Fruit fly (Drosophila melanogaster) whole organism, wandering third instar larva: Measurements from ENCODE around the gene mge.

Source experiments
- Abd-B ChIP-seq: fragments of >200 bp; optimal IDR thresholded peaks from 2 replicates; lab custom pipeline; 2017; ENCODE audit warnings: missing biosample characterization, missing genetic modification characterization
- CG32264 ChIP-seq: fragments of 200-800 bp; sonication (Bioruptor generic); optimal IDR thresholded peaks from 2 replicates; lab custom pipeline; 2016; ENCODE audit warnings: missing biosample characterization, missing genetic modification characterization
- CG9705 ChIP-seq: fragments of 200-800 bp; sonication (Bioruptor generic); optimal IDR thresholded peaks from 2 replicates; lab custom pipeline; 2018; ENCODE audit warnings: missing biosample characterization, mild to moderate bottlenecking, missing genetic modification characterization
- CrebA ChIP-seq: fragments of 200-800 bp; sonication (Bioruptor generic); optimal IDR thresholded peaks from 2 replicates; lab custom pipeline; 2016; ENCODE audit warnings: missing biosample characterization, mild to moderate bottlenecking, missing genetic modification characterization, borderline replicate concordance
- Dfd ChIP-seq: fragments of >200 bp; optimal IDR thresholded peaks from 2 replicates; lab custom pipeline; 2017; ENCODE audit warnings: missing biosample characterization, missing genetic modification characterization
- Dif ChIP-seq: fragments of 200-275, 200-300 bp; sonication (Bioruptor generic); optimal IDR thresholded peaks from 2 replicates; lab custom pipeline; 2018; ENCODE audit warnings: missing biosample characterization, missing genetic modification characterization; ENCODE audit not compliant: partially characterized antibody
- GATAd ChIP-seq: sonication (Bioruptor generic); optimal IDR thresholded peaks from 2 replicates; lab custom pipeline; 2016; ENCODE audit warnings: missing biosample characterization, missing genetic modification characterization
- HLH106 ChIP-seq: fragments of 200-800 bp; optimal IDR thresholded peaks from 3 replicates; lab custom pipeline; 2019; ENCODE audit warnings: missing biosample characterization, mild to moderate bottlenecking, missing genetic modification characterization, moderate library complexity
- Hnf4 ChIP-seq: fragments of 200-800 bp; sonication (Bioruptor generic); optimal IDR thresholded peaks from 2 replicates; lab custom pipeline; 2016; ENCODE audit warnings: missing biosample characterization, mild to moderate bottlenecking, missing genetic modification characterization
- Hr78 ChIP-seq: fragments of >200 bp; optimal IDR thresholded peaks from 2 replicates; lab custom pipeline; 2017; ENCODE audit warnings: missing biosample characterization, missing genetic modification characterization
- Hr83 ChIP-seq: fragments of 200-300 bp; sonication (Bioruptor generic); optimal IDR thresholded peaks from 2 replicates; lab custom pipeline; 2016; ENCODE audit warnings: missing biosample characterization, mild to moderate bottlenecking, missing genetic modification characterization, moderate library complexity; ENCODE audit not compliant: poor library complexity, severe bottlenecking
- Jra ChIP-seq: sonication (Bioruptor generic); optimal IDR thresholded peaks from 2 replicates; lab custom pipeline; 2016; ENCODE audit warnings: missing biosample characterization, missing genetic modification characterization
- Mio ChIP-seq: sonication (Bioruptor generic); optimal IDR thresholded peaks from 2 replicates; lab custom pipeline; 2016; ENCODE audit warnings: missing biosample characterization, missing genetic modification characterization
- Myc ChIP-seq: fragments of >200 bp; optimal IDR thresholded peaks from 2 replicates; lab custom pipeline; 2017
- N ChIP-seq: fragments of >200 bp; optimal IDR thresholded peaks from 2 replicates; lab custom pipeline; 2018; ENCODE audit warnings: missing biosample characterization, missing external identifiers, missing genetic modification characterization
- OdsH ChIP-seq: fragments of 200-800 bp; sonication (Bioruptor generic); optimal IDR thresholded peaks from 2 replicates; lab custom pipeline; 2016; ENCODE audit warnings: missing biosample characterization, mild to moderate bottlenecking, missing genetic modification characterization
- Rel ChIP-seq, 2 experiments: fragments of 200-800 bp; sonication (Bioruptor generic) in 1 of 2; optimal IDR thresholded peaks; 2 replicates in 1 of 2; 3 replicates in 1 of 2; lab custom pipeline; 2016 to 2019; ENCODE audit warnings: mild to moderate bottlenecking in 2 of 2, missing biosample characterization in 2 of 2, missing genetic modification characterization in 2 of 2, moderate library complexity in 1 of 2
- Sp1 ChIP-seq: fragments of 200-800 bp; sonication (Bioruptor generic); optimal IDR thresholded peaks from 3 replicates; lab custom pipeline; 2019; ENCODE audit warnings: missing biosample characterization, mild to moderate bottlenecking, missing genetic modification characterization, moderate library complexity
- Vsx2 ChIP-seq: fragments of 200-300, 225-300 bp; sonication (Bioruptor generic); optimal IDR thresholded peaks from 2 replicates; lab custom pipeline; 2018; ENCODE audit warnings: missing biosample characterization, missing genetic modification characterization; ENCODE audit not compliant: partially characterized antibody
- br ChIP-seq: fragments of 200-800 bp; sonication (Bioruptor generic); optimal IDR thresholded peaks from 2 replicates; lab custom pipeline; 2016; ENCODE audit warnings: missing biosample characterization, missing genetic modification characterization
- brk ChIP-seq: fragments of 200-800 bp; sonication (Bioruptor generic); optimal IDR thresholded peaks from 2 replicates; lab custom pipeline; 2016; ENCODE audit warnings: missing biosample characterization, mild to moderate bottlenecking, missing genetic modification characterization
- dl ChIP-seq, 2 experiments: fragments of 175-275, 200-275 bp in 1 of 2; fragments of 200-275 bp in 1 of 2; sonication (Bioruptor generic); optimal IDR thresholded peaks; lab custom pipeline; 2018; ENCODE audit warnings: mild to moderate bottlenecking in 2 of 2, missing biosample characterization in 2 of 2, missing genetic modification characterization in 2 of 2, moderate library complexity in 2 of 2; ENCODE audit not compliant: partially characterized antibody in 2 of 2, insufficient read depth in 1 of 2
- dmrt93B ChIP-seq: fragments of 200-800 bp; sonication (Bioruptor generic); optimal IDR thresholded peaks from 2 replicates; lab custom pipeline; 2018; ENCODE audit warnings: missing biosample characterization, mild to moderate bottlenecking, missing genetic modification characterization
- dsf ChIP-seq: sonication (Bioruptor generic); optimal IDR thresholded peaks from 2 replicates; lab custom pipeline; 2016; ENCODE audit warnings: missing biosample characterization, missing genetic modification characterization, borderline replicate concordance
- ey ChIP-seq: fragments of 200-800 bp; sonication (Bioruptor generic); optimal IDR thresholded peaks from 2 replicates; lab custom pipeline; 2016; ENCODE audit warnings: missing biosample characterization, missing genetic modification characterization
- foxo ChIP-seq, 2 experiments: fragments of 200-800 bp; sonication (Bioruptor generic); optimal IDR thresholded peaks; 2 replicates in 1 of 2; 3 replicates in 1 of 2; lab custom pipeline; 2016 to 2017; ENCODE audit warnings: missing biosample characterization in 2 of 2, missing genetic modification characterization in 2 of 2
- fru ChIP-seq: fragments of 200-800 bp; sonication (Bioruptor generic); optimal IDR thresholded peaks from 3 replicates; lab custom pipeline; 2016; ENCODE audit warnings: missing biosample characterization, mild to moderate bottlenecking, missing genetic modification characterization
- h ChIP-seq: fragments of 200-800 bp; sonication (Bioruptor generic); optimal IDR thresholded peaks from 3 replicates; lab custom pipeline; 2016; ENCODE audit warnings: missing biosample characterization, mild to moderate bottlenecking, missing genetic modification characterization
- jim ChIP-seq: fragments of 175-275, 200-325 bp; sonication (Bioruptor generic); optimal IDR thresholded peaks from 2 replicates; lab custom pipeline; 2016; ENCODE audit warnings: missing biosample characterization, mild to moderate bottlenecking, missing genetic modification characterization
- lola ChIP-seq: fragments of >200 bp; optimal IDR thresholded peaks from 2 replicates; lab custom pipeline; 2017; ENCODE audit warnings: missing biosample characterization, missing genetic modification characterization
- pan ChIP-seq: fragments of >200 bp; optimal IDR thresholded peaks from 2 replicates; lab custom pipeline; 2017
- psq ChIP-seq: fragments of 200-800 bp; sonication (Bioruptor generic); optimal IDR thresholded peaks from 3 replicates; lab custom pipeline; 2017; ENCODE audit warnings: missing biosample characterization, mild to moderate bottlenecking, missing genetic modification characterization, moderate library complexity
- rgr ChIP-seq: fragments of 200-800 bp; sonication (Bioruptor generic); optimal IDR thresholded peaks from 3 replicates; lab custom pipeline; 2016; ENCODE audit warnings: missing biosample characterization, mild to moderate bottlenecking, missing genetic modification characterization
- sage ChIP-seq: fragments of 200-800 bp; sonication (Bioruptor generic); optimal IDR thresholded peaks from 2 replicates; lab custom pipeline; 2016; ENCODE audit warnings: missing biosample characterization, mild to moderate bottlenecking, missing genetic modification characterization
- sv ChIP-seq: fragments of 200-800 bp; sonication (Bioruptor generic); optimal IDR thresholded peaks from 3 replicates; lab custom pipeline; 2016; ENCODE audit warnings: missing biosample characterization, missing genetic modification characterization
- tai ChIP-seq: sonication (Bioruptor generic); optimal IDR thresholded peaks from 2 replicates; lab custom pipeline; 2016; ENCODE audit warnings: missing biosample characterization, missing genetic modification characterization
- usp ChIP-seq: fragments of >200 bp; optimal IDR thresholded peaks from 2 replicates; lab custom pipeline; 2017; ENCODE audit warnings: missing biosample characterization, missing genetic modification characterization
- woc ChIP-seq: sonication (Bioruptor generic); optimal IDR thresholded peaks from 2 replicates; lab custom pipeline; 2016; ENCODE audit warnings: missing biosample characterization, mild to moderate bottlenecking, missing genetic modification characterization

Gene mge

DNA sequence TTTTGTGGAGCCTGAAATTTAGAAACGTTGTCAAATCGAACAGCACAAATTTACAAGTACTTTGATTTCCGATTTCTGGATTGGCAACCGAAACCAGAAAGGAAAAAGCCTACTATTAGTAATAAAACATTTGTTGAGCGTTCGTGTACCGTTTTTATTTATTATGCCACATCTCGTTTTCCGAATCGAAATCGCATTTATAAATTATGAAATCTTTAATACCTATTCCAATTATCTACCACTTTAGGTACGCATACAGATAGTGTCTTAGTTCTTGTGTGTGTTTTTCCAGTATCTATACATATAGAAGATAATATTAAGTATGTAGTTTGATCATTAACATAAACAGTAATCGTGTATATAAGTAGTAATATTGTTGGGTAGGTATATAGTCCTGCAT is at the start of gene mge:
Gene mge, minus strand, starts transcription at position 101 of the 400 bp plus-strand sequence.
- TF ChIP-seq brk (GFP tag; lab: Kevin White, UChicago) (no peak), woc (GFP tag; lab: Kevin White, UChicago) (no peak)

dm6 chr3L:3952468-3952867 is 42.7 kb upstream of the mge start, which contains the start of gene CG14984:
CG14984 (minus strand) TSS chr3L:3952550.
- TF ChIP-seq Hnf4 (GFP tag; lab: Kevin White, UChicago) (no peak), dmrt93B (GFP tag; lab: Kevin White, UChicago) (peak; percentile 61), CrebA (no peak), Vsx2 (GFP tag; lab: Kevin White, UChicago) (no peak), ey (GFP tag; lab: Kevin White, UChicago) (peak; percentile 85), Abd-B (GFP tag; lab: Kevin White, UChicago) (no peak), N (GFP tag; lab: Kevin White, UChicago) (no peak), fru (GFP tag; lab: Kevin White, UChicago) (peak; percentile 84), CG9705 (GFP tag; lab: Kevin White, UChicago) (peak; percentile 28), lola (no peak), CG32264 (GFP tag; lab: Kevin White, UChicago) (peak; percentile 28), Jra (peak; percentile 32), psq (peak; percentile 72), Hr78 (GFP tag; lab: Kevin White, UChicago) (no peak), pan (no peak), foxo (GFP tag; optimal IDR thresholded peaks at IDR 0.05; lab: Kevin White, UChicago) (peak in 1 of 2 experiments; percentile 84), Myc (lab: Kevin White, UChicago) (no peak), rgr (peak; percentile 81), OdsH (GFP tag; lab: Kevin White, UChicago) (peak; percentile 83), Dfd (GFP tag; lab: Kevin White, UChicago) (no peak), Mio (GFP tag; lab: Kevin White, UChicago) (no peak), br (GFP tag; lab: Kevin White, UChicago) (peak; percentile 80), woc (GFP tag; lab: Kevin White, UChicago) (peak; percentile 52), dl (GFP tag; optimal IDR thresholded peaks at IDR 0.05; lab: Kevin White, UChicago; ENCODE audit: insufficient read depth in 1 of 2, partially characterized antibody in 2 of 2) (no peak), h (GFP tag; lab: Kevin White, UChicago) (peak; percentile 92), dsf (no peak), tai (GFP tag; lab: Kevin White, UChicago) (no peak), Sp1 (GFP tag; lab: Kevin White, UChicago) (peak; percentile 58), jim (GFP tag; lab: Kevin White, UChicago) (no peak), usp (GFP tag; lab: Kevin White, UChicago) (no peak), HLH106 (tag; lab: Kevin White, UChicago) (peak; percentile 81), Hr83 (GFP tag; lab: Kevin White, UChicago) (no peak), sv (no peak), Dif (GFP tag; lab: Kevin White, UChicago) (no peak), brk (GFP tag; lab: Kevin White, UChicago) (peak; percentile 63), sage (peak; percentile 69), GATAd (no peak), Rel (GFP tag; optimal IDR thresholded peaks at IDR 0.05; lab: Kevin White, UChicago) (peak; percentile 6), Rel (tag; optimal IDR thresholded peaks at IDR 0.05; lab: Kevin White, UChicago) (no peak)

DNA sequence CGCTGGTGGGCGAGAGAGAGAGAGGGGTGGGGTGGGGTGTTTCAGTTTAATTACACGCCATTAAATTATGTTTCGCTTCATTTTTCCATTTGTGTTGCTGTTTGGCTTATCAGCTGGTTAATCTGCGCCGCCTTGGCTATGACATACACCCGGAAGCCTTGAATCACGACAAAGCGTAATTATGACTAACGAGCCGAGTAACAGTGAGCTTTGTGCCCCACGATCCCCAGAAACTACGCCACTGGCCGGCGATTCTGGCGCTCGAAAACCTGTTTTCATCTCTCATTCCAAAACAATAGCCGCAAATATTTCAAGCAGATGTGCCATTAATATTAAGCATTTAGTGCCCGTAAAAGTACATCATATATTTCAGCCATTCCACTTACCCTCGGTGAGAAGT is 42.1 kb upstream of the mge start:
- no peak for TF ChIP-seq Vsx2 (GFP tag; lab: Kevin White, UChicago)
- TF ChIP-seq lola, result no peak
- no peak for TF ChIP-seq Hr83 (GFP tag; lab: Kevin White, UChicago)
- TF ChIP-seq dmrt93B (GFP tag; lab: Kevin White, UChicago), result no peak
- no peak for TF ChIP-seq woc (GFP tag; lab: Kevin White, UChicago)
- no peak for TF ChIP-seq brk (GFP tag; lab: Kevin White, UChicago)
- TF ChIP-seq psq, result no peak
- TF ChIP-seq, all 38 proteins: peak for 0
